Worm (Caenorhabditis elegans) whole organism, L4 larva: Measurements from ENCODE around the gene M02E1.1.
"Not testable (repeated sequence)": the region's sequence is repeated elsewhere in the genome, so short reads cannot be mapped to it uniquely, and the experiment has no call there.

Source experiments
- F26F4.8 ChIP-seq: fragments of 200-800 bp; sonication (Bioruptor generic); conservative IDR thresholded peaks from 2 replicates; pipeline ENCODE4 v1.3.6; 2022; ENCODE audit warnings: missing genetic modification characterization, missing compliant biosample characterization
- F44E2.7 ChIP-seq: fragments of 200-800 bp; sonication (Bioruptor generic); IDR thresholded peaks from 2 replicates; pipeline ENCODE4 v2.1.2; 2022; ENCODE audit warnings: missing genetic modification characterization, missing compliant biosample characterization
- F49E8.2 ChIP-seq: sonication (generic microtip); optimal IDR thresholded peaks from 2 replicates; lab custom pipeline; 2016; ENCODE audit warnings: missing compliant biosample characterization, mild to moderate bottlenecking, missing genetic modification characterization, borderline replicate concordance
- R02D3.7 ChIP-seq: fragments of 150-350 bp; sonication (generic microtip); optimal IDR thresholded peaks from 3 replicates; lab custom pipeline; 2014; ENCODE audit warnings: missing biosample characterization, missing genetic modification characterization
- Y75B8A.6 ChIP-seq: fragments of 200-800 bp; sonication (Bioruptor generic); IDR thresholded peaks from 2 replicates; pipeline ENCODE4 v1.3.6; 2022; ENCODE audit warnings: missing genetic modification reagents, missing genetic modification characterization, missing compliant biosample characterization
- ZK546.5 ChIP-seq, 2 experiments: sonication (generic microtip); optimal IDR thresholded peaks; 2 replicates each; lab custom pipeline; 2017; ENCODE audit warnings: missing biosample characterization in 2 of 2, missing genetic modification characterization in 2 of 2
- aha-1 ChIP-seq: fragments of 150-350 bp; peaks from one replicate; lab custom pipeline; 2014; ENCODE audit warnings: missing biosample characterization, missing genetic modification characterization
- aly-2 ChIP-seq: sonication (generic microtip); optimal IDR thresholded peaks from 2 replicates; lab custom pipeline; 2018; ENCODE audit warnings: missing biosample characterization, missing genetic modification characterization
- ama-1 ChIP-seq: fragments of 150-350 bp; optimal IDR thresholded peaks from 2 replicates; lab custom pipeline; 2014; ENCODE audit warnings: inconsistent platforms, mixed read lengths
- attf-4 ChIP-seq: sonication (generic microtip); optimal IDR thresholded peaks from 3 replicates; lab custom pipeline; 2017; ENCODE audit warnings: missing biosample characterization, missing genetic modification characterization
- ceh-28 ChIP-seq: fragments of 150-350 bp; optimal IDR thresholded peaks from 2 replicates; lab custom pipeline; 2014; ENCODE audit warnings: missing biosample characterization, missing genetic modification reagents, missing genetic modification characterization
- ceh-32 ChIP-seq: sonication (generic microtip); optimal IDR thresholded peaks from 2 replicates; lab custom pipeline; 2016; ENCODE audit warnings: mild to moderate bottlenecking, missing genetic modification characterization, missing compliant biosample characterization; ENCODE audit not compliant: poor library complexity
- ceh-62 ChIP-seq: sonication (generic microtip); optimal IDR thresholded peaks from 2 replicates; lab custom pipeline; 2017; ENCODE audit warnings: missing biosample characterization, missing genetic modification characterization
- daf-16 ChIP-seq, 3 experiments: sonication (generic microtip); optimal IDR thresholded peaks; 2 replicates each; lab custom pipeline; 2016 to 2017; ENCODE audit warnings: missing genetic modification characterization in 3 of 3, missing genetic modification reagents in 3 of 3, mild to moderate bottlenecking in 2 of 3, missing compliant biosample characterization in 2 of 3, missing biosample characterization in 1 of 3, moderate library complexity in 1 of 3
- daf-19 ChIP-seq: fragments of 200-800 bp; sonication (Bioruptor generic); conservative IDR thresholded peaks from 2 replicates; pipeline ENCODE4 v1.3.6; 2022; ENCODE audit warnings: missing genetic modification characterization, missing compliant biosample characterization
- dmd-8 ChIP-seq: fragments of 200-800 bp; sonication (Bioruptor generic); IDR thresholded peaks from 2 replicates; pipeline ENCODE4 v1.3.6; 2022; ENCODE audit warnings: missing genetic modification characterization, missing compliant biosample characterization
- dpl-1 ChIP-seq: fragments of 150-350 bp; optimal IDR thresholded peaks from 2 replicates; lab custom pipeline; 2014; ENCODE audit warnings: missing biosample characterization, missing genetic modification reagents, missing genetic modification characterization
- dve-1 ChIP-seq: sonication (generic microtip); optimal IDR thresholded peaks from 2 replicates; lab custom pipeline; 2017; ENCODE audit warnings: antibody characterized with exemption, mild to moderate bottlenecking, missing genetic modification characterization, missing compliant biosample characterization; ENCODE audit not compliant: insufficient read depth
- fos-1 ChIP-seq: fragments of 150-350 bp; optimal IDR thresholded peaks from 2 replicates; lab custom pipeline; 2014; ENCODE audit warnings: missing biosample characterization, missing genetic modification characterization
- hlh-11 ChIP-seq: fragments of 200-800 bp; sonication (Bioruptor generic); optimal IDR thresholded peaks from 2 replicates; lab custom pipeline; 2018; ENCODE audit warnings: mild to moderate bottlenecking, missing genetic modification characterization, missing compliant biosample characterization
- hlh-30 ChIP-seq: sonication (generic microtip); optimal IDR thresholded peaks from 2 replicates; lab custom pipeline; 2017; ENCODE audit warnings: antibody characterized with exemption, mild to moderate bottlenecking, missing genetic modification characterization, missing compliant biosample characterization; ENCODE audit not compliant: insufficient read depth
- hmg-1.1 ChIP-seq: fragments of 200-800 bp; sonication (Bioruptor generic); IDR thresholded peaks from 2 replicates; pipeline ENCODE4 v1.3.6; 2022; ENCODE audit warnings: missing genetic modification reagents, missing genetic modification characterization, missing compliant biosample characterization
- lin-1 ChIP-seq: fragments of 200-800 bp; sonication (Bioruptor generic); IDR thresholded peaks from 2 replicates; pipeline ENCODE4 v1.3.6; 2022; ENCODE audit warnings: missing genetic modification reagents, missing genetic modification characterization, missing compliant biosample characterization
- lin-39 ChIP-seq: fragments of 150-350 bp; optimal IDR thresholded peaks from 2 replicates; lab custom pipeline; 2014; ENCODE audit warnings: missing biosample characterization, missing genetic modification reagents, missing genetic modification characterization
- madf-5 ChIP-seq, 2 experiments: fragments of 200-800 bp; sonication (Bioruptor generic); IDR thresholded peaks; 2 replicates each; pipeline ENCODE4 v1.3.6; 2022; ENCODE audit warnings: missing compliant biosample characterization in 2 of 2, missing genetic modification characterization in 2 of 2
- madf-9 ChIP-seq: fragments of 200-800 bp; sonication (Bioruptor generic); conservative IDR thresholded peaks from 2 replicates; pipeline ENCODE4 v1.3.6; 2022; ENCODE audit warnings: missing genetic modification reagents, missing genetic modification characterization, missing compliant biosample characterization
- mdl-1 ChIP-seq, 2 experiments: fragments of 150-350 bp in 1 of 2; sonication (generic microtip) in 1 of 2; optimal IDR thresholded peaks; 2 replicates each; lab custom pipeline; 2014 to 2017; ENCODE audit warnings: missing biosample characterization in 2 of 2, missing genetic modification characterization in 2 of 2
- mes-2 ChIP-seq: sonication (generic microtip); optimal IDR thresholded peaks from 2 replicates; lab custom pipeline; 2016; ENCODE audit warnings: missing genotype, mild to moderate bottlenecking, missing genetic modification characterization, missing compliant biosample characterization; ENCODE audit not compliant: poor library complexity, severe bottlenecking
- nhr-10 ChIP-seq: fragments of 150-350 bp; optimal IDR thresholded peaks from 2 replicates; lab custom pipeline; 2014; ENCODE audit warnings: missing biosample characterization, missing genetic modification characterization
- nhr-11 ChIP-seq: fragments of 150-350 bp; optimal IDR thresholded peaks from 2 replicates; lab custom pipeline; 2014; ENCODE audit warnings: missing biosample characterization, missing genetic modification characterization
- nhr-111 ChIP-seq: fragments of 200-800 bp; sonication (Bioruptor generic); optimal IDR thresholded peaks from 2 replicates; lab custom pipeline; 2018; ENCODE audit warnings: mild to moderate bottlenecking, missing genetic modification characterization, missing compliant biosample characterization
- nhr-237 ChIP-seq: sonication (generic microtip); optimal IDR thresholded peaks from 2 replicates; lab custom pipeline; 2017; ENCODE audit warnings: missing biosample characterization, missing genetic modification characterization
- nhr-28 ChIP-seq: fragments of 150-350 bp; optimal IDR thresholded peaks from 2 replicates; lab custom pipeline; 2014; ENCODE audit warnings: missing biosample characterization, missing genetic modification characterization
- nhr-42 ChIP-seq: fragments of 200-800 bp; sonication (Bioruptor generic); IDR thresholded peaks from 2 replicates; pipeline ENCODE4 v1.3.6; 2022; ENCODE audit warnings: missing genetic modification characterization, missing compliant biosample characterization
- nhr-76 ChIP-seq: fragments of 150-350 bp; optimal IDR thresholded peaks from 2 replicates; lab custom pipeline; 2014; ENCODE audit warnings: missing biosample characterization, missing genetic modification characterization
- pha-4 ChIP-seq, 2 experiments: fragments of 150-350 bp in 1 of 2; fragments of 200-800 bp in 1 of 2; sonication (Bioruptor generic) in 1 of 2; IDR thresholded peaks in 1 of 2; optimal IDR thresholded peaks in 1 of 2; 2 replicates each; pipeline versions ENCODE4 v1.3.6 to Lab custom; 2014 to 2022; ENCODE audit warnings: missing genetic modification characterization in 2 of 2, missing genetic modification reagents in 2 of 2, missing biosample characterization in 1 of 2, missing compliant biosample characterization in 1 of 2
- rbr-2 ChIP-seq: sonication (generic microtip); optimal IDR thresholded peaks from 2 replicates; lab custom pipeline; 2016; ENCODE audit warnings: missing genotype, missing genetic modification characterization, missing compliant biosample characterization
- saeg-2 ChIP-seq: fragments of 200-800 bp; sonication (Bioruptor generic); IDR thresholded peaks from 2 replicates; pipeline ENCODE4 v1.3.6; 2022; ENCODE audit warnings: missing genetic modification reagents, missing genetic modification characterization, missing compliant biosample characterization
- sdz-12 ChIP-seq: fragments of 200-800 bp; sonication (Bioruptor generic); optimal IDR thresholded peaks from 2 replicates; lab custom pipeline; 2018; ENCODE audit warnings: mild to moderate bottlenecking, missing genetic modification characterization, missing compliant biosample characterization
- set-16 ChIP-seq: fragments of 200-800 bp; sonication (Bioruptor generic); IDR thresholded peaks from 2 replicates; pipeline ENCODE4 v1.3.6; 2022; ENCODE audit warnings: missing genetic modification reagents, missing genetic modification characterization, missing compliant biosample characterization
- spr-1 ChIP-seq: sonication (generic microtip); optimal IDR thresholded peaks from 2 replicates; lab custom pipeline; 2016; ENCODE audit warnings: mild to moderate bottlenecking, missing genetic modification characterization, missing compliant biosample characterization
- spr-3 ChIP-seq: fragments of 200-800 bp; sonication (Bioruptor generic); optimal IDR thresholded peaks from 2 replicates; lab custom pipeline; 2018; ENCODE audit warnings: mild to moderate bottlenecking, missing genetic modification characterization, missing compliant biosample characterization
- unc-39 ChIP-seq: sonication (generic microtip); optimal IDR thresholded peaks from 2 replicates; lab custom pipeline; 2017; ENCODE audit warnings: missing biosample characterization, missing genetic modification characterization
- vab-7 ChIP-seq: fragments of 200-800 bp; sonication (Bioruptor generic); IDR thresholded peaks from 2 replicates; pipeline ENCODE4 v1.3.6; 2022; ENCODE audit warnings: missing genetic modification reagents, missing genetic modification characterization, missing compliant biosample characterization
- zag-1 ChIP-seq: fragments of 150-350 bp; optimal IDR thresholded peaks from 2 replicates; lab custom pipeline; 2014; ENCODE audit warnings: missing biosample characterization, missing genetic modification characterization
- zip-2 ChIP-seq: fragments of 150-350 bp; optimal IDR thresholded peaks from 2 replicates; lab custom pipeline; 2014; ENCODE audit warnings: missing biosample characterization, missing genetic modification characterization
- ztf-11 ChIP-seq: fragments of 150-350 bp; optimal IDR thresholded peaks from 2 replicates; lab custom pipeline; 2014; ENCODE audit warnings: missing biosample characterization, missing genetic modification characterization

The M02E1.1 gene

DNA sequence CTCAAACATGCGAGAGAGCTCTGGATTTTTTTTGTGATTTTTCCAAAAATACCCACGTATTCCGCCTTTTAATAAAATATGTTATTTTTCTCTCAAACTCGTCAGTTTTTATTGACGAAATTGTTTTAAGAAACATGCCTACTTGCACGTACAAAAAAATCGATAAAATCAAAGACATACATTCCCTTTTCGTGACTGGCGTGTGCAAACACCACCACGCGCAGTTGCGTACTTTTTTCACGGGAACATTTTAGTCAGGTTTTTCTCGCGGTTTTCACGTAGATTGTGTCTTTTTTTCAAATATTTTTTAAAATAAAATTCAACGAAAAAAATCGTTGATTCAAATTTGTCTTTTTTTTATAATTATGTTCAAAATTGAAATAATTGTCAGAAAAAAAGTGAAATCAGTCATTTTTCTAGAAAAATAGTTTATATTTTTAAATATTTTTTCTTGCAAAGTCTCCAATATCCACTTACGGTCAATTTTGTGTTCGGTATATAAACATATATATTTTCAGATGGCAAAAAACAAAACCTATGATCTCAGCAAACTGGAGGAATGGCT, at the start of gene M02E1.1 (continued):
- no peak for TF ChIP-seq ZK546.5 (tag; optimal IDR thresholded peaks at IDR 0.05; lab: Kevin White, UChicago)
- no peak for TF ChIP-seq madf-5 (GFP tag; IDR thresholded peaks at IDR 0.05; lab: Robert Waterston, UW)
- peak; percentile 19 for TF ChIP-seq nhr-28 (tag; lab: Kevin White, UChicago)
- TF ChIP-seq ceh-62 (tag; lab: Kevin White, UChicago) = no peak
- no peak for TF ChIP-seq F44E2.7
- peak; percentile 64 for TF ChIP-seq ceh-28
- no peak for TF ChIP-seq lin-39 (tag; lab: Kevin White, UChicago)
- no peak for TF ChIP-seq aly-2 (tag; lab: Kevin White, UChicago)
- no peak for TF ChIP-seq set-16 (GFP tag; lab: Robert Waterston, UW)
- TF ChIP-seq dpl-1 (GFP tag; lab: Kevin White, UChicago) = peak; percentile 7
- TF ChIP-seq nhr-11 = no peak
- no peak for TF ChIP-seq madf-9 (GFP tag; lab: Robert Waterston, UW)
- TF ChIP-seq spr-1 (tag; lab: Kevin White, UChicago) = no peak
- no peak for TF ChIP-seq zag-1 (tag; lab: Kevin White, UChicago)
- no peak for TF ChIP-seq ama-1
- no peak for TF ChIP-seq daf-19 (GFP tag; lab: Robert Waterston, UW)
- TF ChIP-seq nhr-10 (tag; lab: Kevin White, UChicago) = no peak
- TF ChIP-seq Y75B8A.6 (GFP tag; lab: Robert Waterston, UW) = no peak
- no peak for TF ChIP-seq dmd-8 (GFP tag; lab: Robert Waterston, UW)
- TF ChIP-seq pha-4 (GFP tag; IDR thresholded peaks at IDR 0.05; lab: Robert Waterston, UW) = no peak
- no peak for TF ChIP-seq pha-4 (tag; optimal IDR thresholded peaks at IDR 0.05; lab: Kevin White, UChicago)
- TF ChIP-seq unc-39 (tag; lab: Kevin White, UChicago) = no peak
- no peak for TF ChIP-seq daf-16 (GFP tag; optimal IDR thresholded peaks at IDR 0.05; lab: Kevin White, UChicago)
- peak; percentile 19 for TF ChIP-seq daf-16 (tag; optimal IDR thresholded peaks at IDR 0.05; lab: Kevin White, UChicago)
- no peak for TF ChIP-seq nhr-237 (tag; lab: Kevin White, UChicago)
- TF ChIP-seq vab-7 = no peak
- peak; percentile 73 for TF ChIP-seq hlh-30
- TF ChIP-seq sdz-12 (GFP tag; lab: Kevin White, UChicago) = no peak
- TF ChIP-seq mdl-1 (tag; optimal IDR thresholded peaks at IDR 0.05; lab: Kevin White, UChicago) = no peak
- TF ChIP-seq nhr-76 (tag; lab: Kevin White, UChicago) = no peak
- peak; percentile 46 for TF ChIP-seq mes-2 (tag; lab: Kevin White, UChicago)
- no peak for TF ChIP-seq zip-2 (tag; lab: Kevin White, UChicago)
- TF ChIP-seq spr-3 (GFP tag; lab: Kevin White, UChicago) = no peak
- TF ChIP-seq ztf-11 = no peak
- TF ChIP-seq dve-1 (tag; lab: Kevin White, UChicago) = no peak
- TF ChIP-seq attf-4 = no peak
- TF ChIP-seq aha-1 (tag; lab: Kevin White, UChicago) = no peak

DNA sequence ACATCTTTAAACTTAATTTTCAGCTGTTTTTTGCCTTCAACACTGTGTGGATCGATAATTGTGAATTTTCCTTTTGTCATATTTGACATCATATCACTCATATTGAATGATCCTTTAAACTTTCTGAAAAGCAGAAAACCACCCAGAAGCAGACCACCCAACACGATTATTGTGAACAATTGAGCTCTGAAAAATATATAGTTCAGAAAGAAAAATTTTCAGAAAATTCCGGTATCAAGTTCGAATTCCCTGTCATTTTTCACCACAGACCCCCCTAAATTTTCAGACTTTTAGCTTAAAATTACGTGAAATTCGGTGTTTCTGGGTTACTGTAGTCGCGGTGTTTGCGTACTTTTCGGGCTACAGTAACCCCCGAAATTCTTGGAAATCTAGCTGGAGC, 39.8 kb upstream of the M02E1.1 start, which contains the start of gene Y47C4A.1:
Gene Y47C4A.1, minus strand, starts transcription at position 101 of the 400 bp plus-strand sequence.
- TF ChIP-seq rbr-2; hlh-11 (tag; lab: Kevin White, UChicago); mes-2 (tag; lab: Kevin White, UChicago): not testable (repeated sequence)
- TF ChIP-seq, all 104 proteins: peak for 0; not testable (repeated sequence) for 104

DNA sequence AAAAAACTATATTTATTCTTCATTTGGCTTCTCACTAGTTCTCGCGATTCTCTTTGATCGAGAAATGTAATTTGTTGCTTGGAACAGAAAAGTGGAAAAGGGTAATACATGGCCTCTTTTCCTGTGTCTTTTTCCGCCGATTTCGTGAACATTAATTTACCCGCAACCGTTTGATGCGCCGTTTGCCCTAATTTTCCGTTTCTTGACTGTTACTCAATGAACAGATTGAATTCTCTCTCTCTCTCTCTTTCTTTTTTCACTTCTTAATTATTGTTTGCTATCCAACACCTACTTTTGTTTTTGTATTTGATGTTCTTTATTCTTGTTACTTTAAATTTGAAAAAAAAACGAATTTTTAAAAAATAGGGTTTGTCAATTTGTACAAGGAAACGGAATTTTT, 30.2 kb upstream of the M02E1.1 start:
- TF ChIP-seq hmg-1.1 (GFP tag; lab: Robert Waterston, UW) (no peak), F26F4.8 (GFP tag; lab: Robert Waterston, UW) (no peak), nhr-237 (tag; lab: Kevin White, UChicago) (no peak), nhr-111 (GFP tag; lab: Kevin White, UChicago) (no peak), fos-1 (tag; lab: Kevin White, UChicago) (no peak), lin-1 (GFP tag; lab: Robert Waterston, UW) (no peak), daf-16 (GFP tag; optimal IDR thresholded peaks at IDR 0.05; lab: Kevin White, UChicago) (no peak), daf-16 (tag; optimal IDR thresholded peaks at IDR 0.05; lab: Kevin White, UChicago) (no peak), nhr-42 (GFP tag; lab: Robert Waterston, UW) (no peak), set-16 (GFP tag; lab: Robert Waterston, UW) (no peak), R02D3.7 (tag; lab: Kevin White, UChicago) (no peak), dmd-8 (GFP tag; lab: Robert Waterston, UW) (no peak), nhr-28 (tag; lab: Kevin White, UChicago) (no peak), ceh-32 (tag; lab: Kevin White, UChicago) (no peak), daf-19 (GFP tag; lab: Robert Waterston, UW) (no peak), Y75B8A.6 (GFP tag; lab: Robert Waterston, UW) (no peak), sdz-12 (GFP tag; lab: Kevin White, UChicago) (no peak), F49E8.2 (tag; lab: Kevin White, UChicago) (no peak), saeg-2 (no peak), zag-1 (tag; lab: Kevin White, UChicago) (no peak)
